Fruit fly (Drosophila melanogaster) whole organism, embryonic: ENCODE results near the gene CG42335.

Source experiments
- CG9932 ChIP-seq: fragments of 200-800 bp; sonication (Bioruptor generic); IDR thresholded peaks from 2 replicates; pipeline ENCODE4 v1.3.6; 2022; ENCODE audit warnings: missing biosample characterization, missing genetic modification characterization
- pros ChIP-seq: fragments of 200-800 bp; sonication (Bioruptor generic); optimal IDR thresholded peaks from 3 replicates; lab custom pipeline; 2019; ENCODE audit warnings: missing biosample characterization, mild to moderate bottlenecking, missing genetic modification characterization, moderate library complexity
- psq ChIP-seq: fragments of 200-800 bp; sonication (Bioruptor generic); optimal IDR thresholded peaks from 2 replicates; lab custom pipeline; 2017; ENCODE audit warnings: missing biosample characterization, missing genetic modification characterization
- seq ChIP-seq: fragments of 200-800 bp; sonication (Bioruptor generic); IDR thresholded peaks from 2 replicates; pipeline ENCODE4 v1.3.6; 2022; ENCODE audit warnings: missing biosample characterization, missing genetic modification characterization

- no peak for TF ChIP-seq psq (GFP tag; lab: Kevin White, UChicago)
- TF ChIP-seq seq (GFP tag; lab: Robert Waterston, UW), result no peak
- TF ChIP-seq CG9932 (GFP tag; lab: Robert Waterston, UW), result no peak
- no peak for TF ChIP-seq pros
Measured at dm6 chr3R:21748954-21749920, 9.3 kb upstream of the CG42335 start, which contains the start of gene CG31233.
